Worm (Caenorhabditis elegans): ENCODE results near the gene sknr-1.

sknr-1 gene

ce11 chrV:2603056-2603455, 22.2 kb downstream of the sknr-1 start, which contains the start of gene F53E10.6:
TSS of gene F53E10.6 (minus strand) at chrV:2603063.
- TF ChIP-seq lsy-2 (tag; optimal IDR thresholded peaks at IDR 0.05): peak in 1 of 2 experiments; percentile 40
- peak; percentile 46 for TF ChIP-seq unc-55 (GFP tag; optimal IDR thresholded peaks at IDR 0.05)
- no peak for TF ChIP-seq unc-62 (GFP tag; optimal IDR thresholded peaks at IDR 0.05)
- TF ChIP-seq ztf-4 (tag; optimal IDR thresholded peaks at IDR 0.05): no peak
- peak; percentile 38 for TF ChIP-seq C34F6.9 (tag; optimal IDR thresholded peaks at IDR 0.05)
- TF ChIP-seq gmeb-1 (tag; optimal IDR thresholded peaks at IDR 0.05): peak; percentile 89

- no peak for TF ChIP-seq lin-13 (GFP tag; optimal IDR thresholded peaks at IDR 0.05)
- TF ChIP-seq alr-1 (tag; optimal IDR thresholded peaks at IDR 0.05): no peak
- no peak for TF ChIP-seq nhr-129 (tag; optimal IDR thresholded peaks at IDR 0.05)
- TF ChIP-seq dmd-4 (tag; optimal IDR thresholded peaks at IDR 0.05): no peak
- TF ChIP-seq nhr-10 (tag; optimal IDR thresholded peaks at IDR 0.05): no peak
- no peak for TF ChIP-seq unc-62 (GFP tag; optimal IDR thresholded peaks at IDR 0.05)
- no peak for TF ChIP-seq sma-3 (GFP tag; optimal IDR thresholded peaks at IDR 0.05)
Measured at ce11 chrV:2601817-2602216, 23.4 kb downstream of the sknr-1 start.

ce11 chrV:2600543-2600942, 24.7 kb downstream of the sknr-1 start:
- peak; percentile 66 for TF ChIP-seq sma-3 (GFP tag; optimal IDR thresholded peaks at IDR 0.05)
- TF ChIP-seq ztf-4 (tag; optimal IDR thresholded peaks at IDR 0.05): peak; percentile 28
- TF ChIP-seq nhr-12 (tag; optimal IDR thresholded peaks at IDR 0.05): no peak
- peak; percentile 56 for TF ChIP-seq nhr-21 (tag; optimal IDR thresholded peaks at IDR 0.05)
- no peak for TF ChIP-seq ceh-16 (tag; optimal IDR thresholded peaks at IDR 0.05)
- no peak for TF ChIP-seq lin-39 (tag; optimal IDR thresholded peaks at IDR 0.05)
- TF ChIP-seq egl-27 (tag; optimal IDR thresholded peaks at IDR 0.05): no peak
- peak; percentile 33 for TF ChIP-seq mab-5 (tag; optimal IDR thresholded peaks at IDR 0.05)
- TF ChIP-seq blmp-1 (tag; optimal IDR thresholded peaks at IDR 0.05; ENCODE audit: insufficient read depth): no peak
- no peak for TF ChIP-seq mdl-1 (tag; optimal IDR thresholded peaks at IDR 0.05)
- no peak for TF ChIP-seq R02D3.7 (tag; optimal IDR thresholded peaks at IDR 0.05)
- TF ChIP-seq nhr-23 (tag; optimal IDR thresholded peaks at IDR 0.05): no peak
- peak; percentile 30 for TF ChIP-seq zag-1 (tag; optimal IDR thresholded peaks at IDR 0.05)
- TF ChIP-seq peb-1 (tag; optimal IDR thresholded peaks at IDR 0.05): no peak
- TF ChIP-seq F13H6.1 (tag; optimal IDR thresholded peaks at IDR 0.05): peak; percentile 88
- TF ChIP-seq elt-1 (tag; optimal IDR thresholded peaks at IDR 0.05): no peak
- no peak for TF ChIP-seq aly-2 (tag; optimal IDR thresholded peaks at IDR 0.05)
- TF ChIP-seq skn-1 (tag; optimal IDR thresholded peaks at IDR 0.05): no peak
- TF ChIP-seq dmd-4 (tag; optimal IDR thresholded peaks at IDR 0.05): no peak
- TF ChIP-seq Y55F3AM.14 (GFP tag; optimal IDR thresholded peaks at IDR 0.05): no peak
- TF ChIP-seq lsy-2 (tag; optimal IDR thresholded peaks at IDR 0.05): peak; percentile 69 to 90
- TF ChIP-seq elt-3 (tag; optimal IDR thresholded peaks at IDR 0.05): no peak
- TF ChIP-seq nhr-10 (tag; optimal IDR thresholded peaks at IDR 0.05): no peak
- peak; percentile 30 for TF ChIP-seq ceh-82 (tag; optimal IDR thresholded peaks at IDR 0.05)
- peak; percentile 99 for TF ChIP-seq gmeb-1 (tag; optimal IDR thresholded peaks at IDR 0.05)
- TF ChIP-seq ztf-1 (GFP tag; conservative IDR thresholded peaks at IDR 0.05): no peak
- no peak for TF ChIP-seq nhr-77 (tag; optimal IDR thresholded peaks at IDR 0.05)
- peak; percentile 78 for TF ChIP-seq crh-2 (tag; optimal IDR thresholded peaks at IDR 0.05)
- no peak for TF ChIP-seq alr-1 (tag; optimal IDR thresholded peaks at IDR 0.05)
- TF ChIP-seq unc-39 (tag; optimal IDR thresholded peaks at IDR 0.05): no peak
- no peak for TF ChIP-seq nhr-11 (tag; optimal IDR thresholded peaks at IDR 0.05)
- peak; percentile 46 for TF ChIP-seq snpc-4 (tag; optimal IDR thresholded peaks at IDR 0.05)
- peak; percentile 55 for TF ChIP-seq ZK546.5 (tag; optimal IDR thresholded peaks at IDR 0.05)
- TF ChIP-seq mbf-1 (tag; optimal IDR thresholded peaks at IDR 0.05): no peak
- peak; percentile 57 for TF ChIP-seq lin-11 (tag; optimal IDR thresholded peaks at IDR 0.05)
- TF ChIP-seq sem-4 (tag; optimal IDR thresholded peaks at IDR 0.05): no peak
- no peak for TF ChIP-seq unc-62 (GFP tag; optimal IDR thresholded peaks at IDR 0.05)
- peak; percentile 29 for TF ChIP-seq fos-1 (tag; optimal IDR thresholded peaks at IDR 0.05)
- TF ChIP-seq nhr-237 (tag; optimal IDR thresholded peaks at IDR 0.05): peak; percentile 29
- TF ChIP-seq nhr-6 (tag; optimal IDR thresholded peaks at IDR 0.05): peak; percentile 24
- peak; percentile 69 for TF ChIP-seq C34F6.9 (tag; optimal IDR thresholded peaks at IDR 0.05)
- no peak for TF ChIP-seq nhr-25 (tag; optimal IDR thresholded peaks at IDR 0.05)
- peak; percentile 85 for TF ChIP-seq unc-55 (GFP tag; optimal IDR thresholded peaks at IDR 0.05)
- TF ChIP-seq sma-9 (GFP tag; optimal IDR thresholded peaks at IDR 0.05): peak; percentile 89
- no peak for TF ChIP-seq sma-9 (tag; optimal IDR thresholded peaks at IDR 0.05)
- TF ChIP-seq lin-13 (GFP tag; optimal IDR thresholded peaks at IDR 0.05): peak; percentile 88
- no peak for TF ChIP-seq ama-1 (optimal IDR thresholded peaks at IDR 0.05)
- peak; percentile 81 for TF ChIP-seq nhr-129 (tag; optimal IDR thresholded peaks at IDR 0.05)
- TF ChIP-seq ztf-11 (tag; optimal IDR thresholded peaks at IDR 0.05): no peak

Data from whole organism, L2 larva.